Fruit fly (Drosophila melanogaster) whole organism, pupa: ENCODE measurements around the gene CG31681.

Source experiments
- CG10348 ChIP-seq: fragments of 200-800 bp; sonication (Bioruptor generic); IDR thresholded peaks from 2 replicates; pipeline ENCODE4 v1.3.6; 2022; ENCODE audit warnings: missing biosample characterization, missing genetic modification characterization
- CG12605 ChIP-seq: fragments of 200-800 bp; sonication (Bioruptor generic); IDR thresholded peaks from 2 replicates; pipeline ENCODE4 v1.3.6; 2022; ENCODE audit warnings: missing biosample characterization, missing genetic modification characterization
- CG14655 ChIP-seq: fragments of 200-800 bp; sonication (Bioruptor generic); optimal IDR thresholded peaks from 3 replicates; lab custom pipeline; 2017; ENCODE audit warnings: mild to moderate bottlenecking, missing biosample characterization, missing genetic modification reagents, missing genetic modification characterization
- CG15710 ChIP-seq: fragments of 200-800 bp; sonication (Bioruptor generic); optimal IDR thresholded peaks from 2 replicates; lab custom pipeline; 2018; ENCODE audit warnings: missing biosample characterization, mild to moderate bottlenecking, missing genetic modification characterization, moderate library complexity
- CG17806 ChIP-seq: fragments of 200-800 bp; sonication (Bioruptor generic); optimal IDR thresholded peaks from 2 replicates; lab custom pipeline; 2018; ENCODE audit warnings: missing biosample characterization, mild to moderate bottlenecking, missing genetic modification characterization, moderate library complexity
- CG32121 ChIP-seq: fragments of 200-800 bp; sonication (Bioruptor generic); IDR thresholded peaks from 2 replicates; pipeline ENCODE4 v1.3.6; 2022; ENCODE audit warnings: missing biosample characterization, missing genetic modification characterization
- CG4496 ChIP-seq: fragments of 200-800 bp; sonication (Bioruptor generic); IDR thresholded peaks from 3 replicates; pipeline ENCODE4 v1.3.6; 2022; ENCODE audit warnings: missing biosample characterization, missing genetic modification characterization
- CG8159 ChIP-seq: fragments of 200-800 bp; sonication (Bioruptor generic); optimal IDR thresholded peaks from 3 replicates; lab custom pipeline; 2018; ENCODE audit warnings: missing biosample characterization, mild to moderate bottlenecking, missing genetic modification characterization, moderate library complexity
- CG8301 ChIP-seq: fragments of 200-800 bp; sonication (Bioruptor generic); optimal IDR thresholded peaks from 2 replicates; lab custom pipeline; 2018; ENCODE audit warnings: missing biosample characterization, mild to moderate bottlenecking, missing genetic modification characterization
- D1 ChIP-seq: fragments of 200-800 bp; sonication (Bioruptor generic); optimal IDR thresholded peaks from 2 replicates; lab custom pipeline; 2018; ENCODE audit warnings: missing biosample characterization, mild to moderate bottlenecking, missing genetic modification characterization, moderate library complexity
- EcR ChIP-seq: fragments of 200-800 bp; sonication (Bioruptor generic); optimal IDR thresholded peaks from 3 replicates; lab custom pipeline; 2019; ENCODE audit warnings: missing biosample characterization, missing genetic modification characterization, mild to moderate bottlenecking, moderate library complexity, missing genetic modification reagents
- Pif1A ChIP-seq: fragments of 200-800 bp; sonication (Bioruptor generic); optimal IDR thresholded peaks from 3 replicates; lab custom pipeline; 2016; ENCODE audit warnings: missing biosample characterization, missing genetic modification characterization
- Snoo ChIP-seq: fragments of 200-800 bp; sonication (Bioruptor generic); optimal IDR thresholded peaks from 3 replicates; lab custom pipeline; 2017; ENCODE audit warnings: missing biosample characterization, mild to moderate bottlenecking, missing genetic modification characterization, inconsistent platforms
- fd96Ca ChIP-seq: fragments of 200-800 bp; sonication (Bioruptor generic); IDR thresholded peaks from 3 replicates; pipeline ENCODE4 v1.3.6; 2022; ENCODE audit warnings: missing biosample characterization, missing genetic modification characterization

DNA sequence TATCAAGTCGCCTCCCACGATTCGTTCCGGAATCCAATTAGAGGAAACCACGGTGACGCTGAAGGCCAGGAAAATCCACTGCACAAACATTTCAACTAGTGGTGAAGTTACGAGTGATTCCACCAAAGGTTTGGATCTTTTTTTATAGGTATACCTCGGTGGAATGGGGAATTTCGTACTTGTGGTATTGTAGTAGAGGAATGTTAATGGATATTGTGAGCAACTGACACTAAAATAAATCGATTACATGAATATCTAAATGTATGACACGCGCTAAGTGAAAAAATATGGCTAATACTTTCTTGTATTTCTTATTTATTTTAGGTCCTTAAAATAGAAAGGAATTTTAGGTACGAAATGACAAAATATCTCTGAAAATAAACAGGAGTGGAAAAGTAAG is 34.4 kb downstream of the CG31681 start, which contains the start of gene CG17239:
- TF ChIP-seq Pif1A (GFP tag; lab: Kevin White, UChicago) (no peak), EcR (no peak), CG12605 (GFP tag; lab: Robert Waterston, UW) (no peak), fd96Ca (GFP tag; lab: Robert Waterston, UW) (no peak), CG14655 (GFP tag; lab: Kevin White, UChicago) (no peak), D1 (no peak), CG32121 (GFP tag; lab: Robert Waterston, UW) (no peak), CG15710 (tag; lab: Kevin White, UChicago) (no peak), CG10348 (GFP tag; lab: Robert Waterston, UW) (no peak), CG8301 (tag; lab: Kevin White, UChicago) (no peak), CG4496 (GFP tag; lab: Robert Waterston, UW) (no peak), Snoo (tag; lab: Kevin White, UChicago) (no peak), CG8159 (tag; lab: Kevin White, UChicago) (no peak), CG17806 (tag; lab: Kevin White, UChicago) (no peak)
